Fruit fly (Drosophila melanogaster) whole organism, embryonic: ENCODE results near the gene CG7568.

ENCODE experiments used
- CG10565 ChIP-seq: fragments of 200-800 bp; sonication (Bioruptor generic); optimal IDR thresholded peaks from 3 replicates; lab custom pipeline; 2016; ENCODE audit warnings: missing biosample characterization, mild to moderate bottlenecking, missing genetic modification characterization
- CG11247 ChIP-seq: fragments of 200-800 bp; sonication (Bioruptor generic); IDR thresholded peaks from 2 replicates; pipeline ENCODE4 v1.3.6; 2022; ENCODE audit warnings: missing biosample characterization, missing genetic modification characterization
- CG12659 ChIP-seq: fragments of 200-800 bp; sonication (Bioruptor generic); optimal IDR thresholded peaks from 3 replicates; lab custom pipeline; 2017; ENCODE audit warnings: mild to moderate bottlenecking, missing biosample characterization, missing genetic modification reagents, missing genetic modification characterization
- CG15269 ChIP-seq: fragments of 200-800 bp; sonication (Bioruptor generic); optimal IDR thresholded peaks from 2 replicates; lab custom pipeline; 2018; ENCODE audit warnings: missing biosample characterization, mild to moderate bottlenecking, missing genetic modification characterization, moderate library complexity
- CG15514 ChIP-seq: fragments of 200-800 bp; sonication (Bioruptor generic); optimal IDR thresholded peaks from 3 replicates; lab custom pipeline; 2017; ENCODE audit warnings: missing biosample characterization, missing genetic modification characterization, mild to moderate bottlenecking, moderate library complexity, missing genetic modification reagents
- CG15601 ChIP-seq: fragments of 200-800 bp; sonication (Bioruptor generic); optimal IDR thresholded peaks from 3 replicates; lab custom pipeline; 2019; ENCODE audit warnings: missing biosample characterization, mild to moderate bottlenecking, missing genetic modification characterization, moderate library complexity
- CG1602 ChIP-seq: fragments of 200-800 bp; sonication (Bioruptor generic); optimal IDR thresholded peaks from 3 replicates; lab custom pipeline; 2016; ENCODE audit warnings: missing biosample characterization, missing genetic modification characterization
- CG17912 ChIP-seq: fragments of 200-800 bp; sonication (Bioruptor generic); optimal IDR thresholded peaks from 2 replicates; lab custom pipeline; 2018; ENCODE audit warnings: missing biosample characterization, mild to moderate bottlenecking, missing genetic modification characterization
- CG18599 ChIP-seq: fragments of 200-800 bp; sonication (Bioruptor generic); optimal IDR thresholded peaks from 3 replicates; lab custom pipeline; 2017; ENCODE audit warnings: missing biosample characterization, missing genetic modification characterization, mild to moderate bottlenecking, moderate library complexity, missing genetic modification reagents
- CG2889 ChIP-seq: fragments of 200-800 bp; sonication (Bioruptor generic); IDR thresholded peaks from 3 replicates; pipeline ENCODE4 v1.3.6; 2022; ENCODE audit warnings: missing biosample characterization, missing genetic modification characterization
- CG30020 ChIP-seq: fragments of 200-800 bp; optimal IDR thresholded peaks from 2 replicates; lab custom pipeline; 2019; ENCODE audit warnings: missing biosample characterization, mild to moderate bottlenecking, missing genetic modification characterization, moderate library complexity
- CG3065 ChIP-seq: fragments of 200-800 bp; sonication (Bioruptor generic); optimal IDR thresholded peaks from 2 replicates; lab custom pipeline; 2016; ENCODE audit warnings: missing biosample characterization, missing genetic modification characterization
- CG4282 ChIP-seq: fragments of 200-800 bp; sonication (Bioruptor generic); optimal IDR thresholded peaks from 2 replicates; lab custom pipeline; 2016; ENCODE audit warnings: missing biosample characterization, missing genetic modification characterization
- CG4328 ChIP-seq: fragments of 200-800 bp; sonication (Bioruptor generic); optimal IDR thresholded peaks from 3 replicates; lab custom pipeline; 2017; ENCODE audit warnings: missing biosample characterization, missing genetic modification reagents, missing genetic modification characterization
- CG4404 ChIP-seq: fragments of 200-800 bp; sonication (Bioruptor generic); IDR thresholded peaks from 2 replicates; pipeline ENCODE4 v1.3.6; 2022; ENCODE audit warnings: missing biosample characterization, missing genetic modification characterization
- CG4617 ChIP-seq: fragments of 200-800 bp; sonication (Bioruptor generic); optimal IDR thresholded peaks from 3 replicates; lab custom pipeline; 2016; ENCODE audit warnings: missing biosample characterization, missing genetic modification characterization, borderline replicate concordance
- CG7556 ChIP-seq: fragments of 200-800 bp; sonication (Bioruptor generic); optimal IDR thresholded peaks from 2 replicates; lab custom pipeline; 2017; ENCODE audit warnings: missing biosample characterization, mild to moderate bottlenecking, missing genetic modification characterization
- CG7745 ChIP-seq: fragments of 200-800 bp; sonication (Bioruptor generic); optimal IDR thresholded peaks from 2 replicates; lab custom pipeline; 2018; ENCODE audit warnings: missing biosample characterization, mild to moderate bottlenecking, missing genetic modification characterization, moderate library complexity
- CG8924 ChIP-seq: fragments of 200-800 bp; optimal IDR thresholded peaks from 3 replicates; lab custom pipeline; 2019; ENCODE audit warnings: missing biosample characterization, mild to moderate bottlenecking, missing genetic modification characterization, moderate library complexity
- CoRest ChIP-seq: fragments of 200-800 bp; sonication (Bioruptor generic); optimal IDR thresholded peaks from 3 replicates; lab custom pipeline; 2018; ENCODE audit warnings: missing biosample characterization, mild to moderate bottlenecking, missing genetic modification characterization, moderate library complexity
- D ChIP-seq, 2 experiments: fragments of 200-800 bp in 1 of 2; fragments of >200 bp in 1 of 2; sonication (Bioruptor generic) in 1 of 2; optimal IDR thresholded peaks; 2 replicates in 1 of 2; 3 replicates in 1 of 2; lab custom pipeline; 2017; ENCODE audit warnings: mild to moderate bottlenecking in 1 of 2, missing biosample characterization in 1 of 2, missing genetic modification characterization in 1 of 2, missing genetic modification reagents in 1 of 2
- D19B ChIP-seq: fragments of 200-800 bp; sonication (Bioruptor generic); optimal IDR thresholded peaks from 2 replicates; lab custom pipeline; 2017; ENCODE audit warnings: missing biosample characterization, mild to moderate bottlenecking, missing genetic modification characterization
- Dip2 ChIP-seq: fragments of 200-800 bp; sonication (Bioruptor generic); IDR thresholded peaks from 2 replicates; pipeline ENCODE4 v1.3.6; 2022; ENCODE audit warnings: missing biosample characterization, missing genetic modification characterization
- H2.0 ChIP-seq: fragments of 200-800 bp; sonication (Bioruptor generic); IDR thresholded peaks from 2 replicates; pipeline ENCODE4 v1.3.6; 2022; ENCODE audit warnings: missing biosample characterization, missing genetic modification characterization
- HLH4C ChIP-seq: fragments of 200-800 bp; sonication (Bioruptor generic); IDR thresholded peaks from 3 replicates; pipeline ENCODE4 v1.3.6; 2022; ENCODE audit warnings: missing biosample characterization, missing genetic modification characterization; ENCODE audit not compliant: partially characterized antibody
- NC2β ChIP-seq: fragments of 200-800 bp; sonication (Bioruptor generic); optimal IDR thresholded peaks from 2 replicates; lab custom pipeline; 2016; ENCODE audit warnings: missing biosample characterization, missing genetic modification characterization
- Ptx1 ChIP-seq: fragments of 200-800 bp; sonication (Bioruptor generic); IDR thresholded peaks from 2 replicates; pipeline ENCODE4 v1.3.6; 2022; ENCODE audit warnings: missing biosample characterization, missing genetic modification characterization
- Xrp1 ChIP-seq: fragments of 200-800 bp; sonication (Bioruptor generic); IDR thresholded peaks from 2 replicates; pipeline ENCODE4 v1.3.6; 2022; ENCODE audit warnings: missing biosample characterization, missing genetic modification characterization
- YL-1 ChIP-seq: fragments of 200-800 bp; sonication (Bioruptor generic); optimal IDR thresholded peaks from 3 replicates; lab custom pipeline; 2017; ENCODE audit warnings: missing biosample characterization, mild to moderate bottlenecking, missing genetic modification characterization
- aop ChIP-seq: fragments of 200-800 bp; sonication (Bioruptor generic); IDR thresholded peaks from 2 replicates; pipeline ENCODE4 v1.3.6; 2022; ENCODE audit warnings: missing biosample characterization, missing genetic modification characterization
- ash1 ChIP-seq: fragments of 200-800 bp; sonication (Bioruptor generic); optimal IDR thresholded peaks from 2 replicates; lab custom pipeline; 2018; ENCODE audit warnings: missing biosample characterization, mild to moderate bottlenecking, missing genetic modification characterization
- br ChIP-seq: fragments of >200 bp; optimal IDR thresholded peaks from 2 replicates; lab custom pipeline; 2017
- chif ChIP-seq, 2 experiments: fragments of 200-800 bp; sonication (Bioruptor generic); optimal IDR thresholded peaks; 3 replicates each; lab custom pipeline; 2016; ENCODE audit warnings: missing biosample characterization in 2 of 2, missing genetic modification characterization in 2 of 2
- emc ChIP-seq: fragments of 200-800 bp; sonication (Bioruptor generic); optimal IDR thresholded peaks from 2 replicates; lab custom pipeline; 2016; ENCODE audit warnings: missing biosample characterization, missing genetic modification characterization
- insv ChIP-seq, 2 experiments: fragments of 200-800 bp; sonication (Bioruptor generic); optimal IDR thresholded peaks; 3 replicates each; lab custom pipeline; 2016 to 2018; ENCODE audit warnings: missing biosample characterization in 2 of 2, missing genetic modification characterization in 2 of 2
- nom ChIP-seq: fragments of 200-800 bp; sonication (Bioruptor generic); optimal IDR thresholded peaks from 2 replicates; lab custom pipeline; 2017; ENCODE audit warnings: missing biosample characterization, missing genetic modification characterization, mild to moderate bottlenecking, moderate library complexity, missing genetic modification reagents
- pb ChIP-seq: fragments of 200-800 bp; sonication (Bioruptor generic); optimal IDR thresholded peaks from 3 replicates; lab custom pipeline; 2016; ENCODE audit warnings: missing biosample characterization, missing genetic modification characterization
- pita ChIP-seq: fragments of 200-800 bp; sonication (Bioruptor generic); optimal IDR thresholded peaks from 2 replicates; lab custom pipeline; 2017; ENCODE audit warnings: missing biosample characterization, mild to moderate bottlenecking, missing genetic modification characterization
- psq ChIP-seq: fragments of 200-800 bp; sonication (Bioruptor generic); optimal IDR thresholded peaks from 2 replicates; lab custom pipeline; 2017; ENCODE audit warnings: missing biosample characterization, missing genetic modification characterization
- pum ChIP-seq: fragments of 200-800 bp; sonication (Bioruptor generic); optimal IDR thresholded peaks from 2 replicates; lab custom pipeline; 2016; ENCODE audit warnings: missing biosample characterization, missing genetic modification characterization
- sima ChIP-seq: fragments of 200-800 bp; sonication (Bioruptor generic); optimal IDR thresholded peaks from 2 replicates; lab custom pipeline; 2016; ENCODE audit warnings: missing biosample characterization, missing genetic modification characterization
- sr ChIP-seq: fragments of 200-800 bp; sonication (Bioruptor generic); IDR thresholded peaks from 3 replicates; pipeline ENCODE4 v1.3.6; 2022; ENCODE audit warnings: missing biosample characterization, missing genetic modification characterization
- stc ChIP-seq: fragments of 200-800 bp; sonication (Bioruptor generic); IDR thresholded peaks from 2 replicates; pipeline ENCODE4 v1.3.6; 2022; ENCODE audit warnings: missing biosample characterization, missing genetic modification characterization
- tna ChIP-seq: fragments of 200-800 bp; sonication (Bioruptor generic); IDR thresholded peaks from 2 replicates; pipeline ENCODE4 v1.3.6; 2022; ENCODE audit warnings: missing biosample characterization, missing genetic modification characterization; ENCODE audit not compliant: partially characterized antibody
- zen ChIP-seq: fragments of 200-800 bp; sonication (Bioruptor generic); optimal IDR thresholded peaks from 3 replicates; lab custom pipeline; 2018; ENCODE audit warnings: missing biosample characterization, mild to moderate bottlenecking, missing genetic modification characterization, moderate library complexity
- zfh1 ChIP-seq: fragments of 200-800 bp; sonication (Bioruptor generic); IDR thresholded peaks from 3 replicates; pipeline ENCODE4 v1.3.6; 2022; ENCODE audit warnings: missing biosample characterization, missing genetic modification characterization

The CG7568 gene

dm6 chr3R:29592139-29592814, 8.4 kb downstream of the CG7568 start (continued):
- TF ChIP-seq sr: 0 out of 3 replicates have a peak, but pooled peaks have one; percentile 35
- 0 out of 3 replicates have a peak, but pooled peaks have one; percentile 12 for TF ChIP-seq zfh1 (GFP tag; lab: Robert Waterston, UW)
- TF ChIP-seq nom (GFP tag; lab: Kevin White, UChicago): no peak
- TF ChIP-seq Xrp1 (GFP tag; lab: Robert Waterston, UW): 0 out of 2 replicates have a peak, but pooled peaks have one; percentile 7
- TF ChIP-seq D19B (GFP tag; lab: Kevin White, UChicago): peak; percentile 7

- TF ChIP-seq emc (GFP tag; lab: Kevin White, UChicago): no peak
- TF ChIP-seq CG2889 (GFP tag; lab: Robert Waterston, UW): no peak
- no peak for TF ChIP-seq CG15269
- TF ChIP-seq CoRest (tag; lab: Kevin White, UChicago): peak; percentile 37
- TF ChIP-seq CG17912 (GFP tag; lab: Kevin White, UChicago): no peak
- TF ChIP-seq CG15514 (GFP tag; lab: Kevin White, UChicago): peak; percentile 60
- no peak for TF ChIP-seq pb
- TF ChIP-seq CG15601 (tag; lab: Kevin White, UChicago): peak; percentile 10
- TF ChIP-seq aop (GFP tag; lab: Robert Waterston, UW): no peak
- peak; percentile 94 for TF ChIP-seq CG4617
- TF ChIP-seq CG4328 (GFP tag; lab: Kevin White, UChicago): no peak
- no peak for TF ChIP-seq sima (GFP tag; lab: Kevin White, UChicago)
- TF ChIP-seq CG1602 (GFP tag; lab: Kevin White, UChicago): peak; percentile 8
- peak in 1 of 2 experiments; percentile 28 for TF ChIP-seq insv (GFP tag; optimal IDR thresholded peaks at IDR 0.05; lab: Kevin White, UChicago)
- TF ChIP-seq CG4282: no peak
- no peak for TF ChIP-seq pum (GFP tag; lab: Kevin White, UChicago)
- TF ChIP-seq Dip2: no peak
- no peak for TF ChIP-seq psq
- no peak for TF ChIP-seq zen
- no peak for TF ChIP-seq CG11247 (GFP tag; lab: Robert Waterston, UW)
- TF ChIP-seq CG30020 (tag; lab: Kevin White, UChicago): no peak
- peak; percentile 13; the same call in 1 of the 2 replicates for TF ChIP-seq H2.0 (GFP tag; lab: Robert Waterston, UW)
- TF ChIP-seq CG10565 (GFP tag; lab: Kevin White, UChicago): no peak
- peak in 1 of 2 experiments; percentile 46 for TF ChIP-seq chif (GFP tag; optimal IDR thresholded peaks at IDR 0.05; lab: Kevin White, UChicago)
- TF ChIP-seq D (optimal IDR thresholded peaks at IDR 0.05; lab: Kevin White, UChicago): no peak
- TF ChIP-seq D (GFP tag; optimal IDR thresholded peaks at IDR 0.05; lab: Kevin White, UChicago): no peak
- no peak for TF ChIP-seq CG3065 (GFP tag; lab: Kevin White, UChicago)
- no peak for TF ChIP-seq CG7745 (tag; lab: Kevin White, UChicago)
- no peak for TF ChIP-seq CG4404 (GFP tag; lab: Robert Waterston, UW)
- TF ChIP-seq Ptx1 (GFP tag; lab: Robert Waterston, UW): no peak
- peak; percentile 77 for TF ChIP-seq YL-1
- TF ChIP-seq br: no peak
- peak; percentile 96 for TF ChIP-seq HLH4C (GFP tag; lab: Robert Waterston, UW)
- 0 out of 2 replicates have a peak, but pooled peaks have one; percentile 6 for TF ChIP-seq stc (GFP tag; lab: Robert Waterston, UW)
- peak; percentile 46 for TF ChIP-seq CG7556
- peak; percentile 25 for TF ChIP-seq CG8924 (tag; lab: Kevin White, UChicago)
- no peak for TF ChIP-seq ash1 (GFP tag; lab: Kevin White, UChicago)
- peak; percentile 97 for TF ChIP-seq tna (GFP tag; lab: Robert Waterston, UW)
- TF ChIP-seq pita: peak; percentile 96
- TF ChIP-seq NC2β (GFP tag; lab: Kevin White, UChicago): peak; percentile 20
- TF ChIP-seq CG18599 (GFP tag; lab: Kevin White, UChicago): peak; percentile 57
- TF ChIP-seq CG12659: peak; percentile 52
Observed at dm6 chr3R:29591481-29592138, 9.1 kb downstream of the CG7568 start, which contains the start of gene alph. Gene alph (plus strand): TSS chr3R:29591831.
